Fruit fly (Drosophila melanogaster) whole organism: Measurements from ENCODE around the gene CG43245.

Experiments
- CG8478 ChIP-seq: fragments of >200 bp; optimal IDR thresholded peaks from 2 replicates; lab custom pipeline; 2018; ENCODE audit warnings: inconsistent platforms
- pan ChIP-seq: fragments of >200 bp; optimal IDR thresholded peaks from 2 replicates; lab custom pipeline; 2017
- psq ChIP-seq: fragments of >200 bp; optimal IDR thresholded peaks from 2 replicates; lab custom pipeline; 2017
- usp ChIP-seq: fragments of >200 bp; optimal IDR thresholded peaks from 2 replicates; lab custom pipeline; 2017; ENCODE audit warnings: missing biosample characterization, missing genetic modification characterization, mixed read lengths

dm6 chr3L:10775182-10775581 lies 3.5 kb downstream of the CG43245 start:
- no peak for TF ChIP-seq psq (lab: Kevin White, UChicago)
- TF ChIP-seq usp = no peak
- no peak for TF ChIP-seq pan (lab: Kevin White, UChicago)
- TF ChIP-seq CG8478 (lab: Kevin White, UChicago) = no peak
